Worm (Caenorhabditis elegans) whole organism, L1 larva: ENCODE data around the gene R10E4.11.

Experiments used
- ama-1 ChIP-seq: fragments of 150-350 bp; optimal IDR thresholded peaks from 2 replicates; lab custom pipeline; 2014
- fos-1 ChIP-seq: fragments of 150-350 bp; optimal IDR thresholded peaks from 2 replicates; lab custom pipeline; 2014; ENCODE audit warnings: missing biosample characterization, missing genetic modification characterization
- lin-13 ChIP-seq: fragments of 150-350 bp; optimal IDR thresholded peaks from 2 replicates; lab custom pipeline; 2014; ENCODE audit warnings: missing biosample characterization, missing genetic modification reagents, missing genetic modification characterization
- nhr-12 ChIP-seq: sonication (generic microtip); optimal IDR thresholded peaks from 2 replicates; lab custom pipeline; 2017; ENCODE audit warnings: missing biosample characterization, missing genetic modification characterization
- nhr-77 ChIP-seq: fragments of 150-350 bp; optimal IDR thresholded peaks from 2 replicates; lab custom pipeline; 2014; ENCODE audit warnings: missing biosample characterization, missing genetic modification characterization
- pag-3 ChIP-seq: sonication (generic microtip); optimal IDR thresholded peaks from 2 replicates; lab custom pipeline; 2017; ENCODE audit warnings: missing genetic modification characterization, mild to moderate bottlenecking, missing compliant biosample characterization, antibody characterized with exemption, borderline replicate concordance; ENCODE audit not compliant: insufficient read depth
- snpc-4 ChIP-seq: fragments of 150-350 bp; optimal IDR thresholded peaks from 2 replicates; lab custom pipeline; 2014; ENCODE audit warnings: missing biosample characterization, missing genetic modification characterization
- snu-23 ChIP-seq: sonication (generic microtip); optimal IDR thresholded peaks from 2 replicates; lab custom pipeline; 2016; ENCODE audit warnings: missing genetic modification characterization, missing compliant biosample characterization
- sptf-1 ChIP-seq: fragments of 150-350 bp; optimal IDR thresholded peaks from 2 replicates; lab custom pipeline; 2014; ENCODE audit warnings: missing biosample characterization, missing genetic modification characterization
- unc-86 ChIP-seq: sonication (generic microtip); optimal IDR thresholded peaks from 2 replicates; lab custom pipeline; 2016; ENCODE audit warnings: missing genetic modification characterization, missing compliant biosample characterization
- unc-98 ChIP-seq: fragments of 200-800 bp; sonication (Bioruptor generic); IDR thresholded peaks from 2 replicates; pipeline ENCODE4 v1.3.6; 2022; ENCODE audit warnings: missing genetic modification characterization, missing compliant biosample characterization
- ztf-11 ChIP-seq, 2 experiments: sonication (generic microtip); optimal IDR thresholded peaks; 2 replicates each; lab custom pipeline; 2016 to 2017; ENCODE audit warnings: missing genetic modification characterization in 2 of 2, missing biosample characterization in 1 of 2, missing compliant biosample characterization in 1 of 2

ce11 chrIII:4294153-4294862 lies 6.5 kb downstream of the R10E4.11 start, which contains the start of the genes nth-1 and R10E4.7:
- TF ChIP-seq unc-86 (no peak), unc-98 (GFP tag; lab: Robert Waterston, UW) (no peak), ztf-11 (tag; optimal IDR thresholded peaks at IDR 0.05; lab: Kevin White, UChicago) (no peak), lin-13 (GFP tag; lab: Kevin White, UChicago) (no peak), nhr-12 (no peak), fos-1 (tag; lab: Kevin White, UChicago) (no peak), nhr-77 (no peak), snpc-4 (tag; lab: Kevin White, UChicago) (no peak), pag-3 (tag; lab: Kevin White, UChicago) (no peak), sptf-1 (tag; lab: Kevin White, UChicago) (no peak), snu-23 (GFP tag; lab: Kevin White, UChicago) (no peak), ama-1 (no peak)
